Fruit fly (Drosophila melanogaster): ENCODE measurements at regions not wholly inside any gene's neighbourhood (a gene's known extent, or its start where the extent isn't known, plus 50 kb on each side); places are given as distances from the start of the nearest gene placed in this dataset.

DNA sequence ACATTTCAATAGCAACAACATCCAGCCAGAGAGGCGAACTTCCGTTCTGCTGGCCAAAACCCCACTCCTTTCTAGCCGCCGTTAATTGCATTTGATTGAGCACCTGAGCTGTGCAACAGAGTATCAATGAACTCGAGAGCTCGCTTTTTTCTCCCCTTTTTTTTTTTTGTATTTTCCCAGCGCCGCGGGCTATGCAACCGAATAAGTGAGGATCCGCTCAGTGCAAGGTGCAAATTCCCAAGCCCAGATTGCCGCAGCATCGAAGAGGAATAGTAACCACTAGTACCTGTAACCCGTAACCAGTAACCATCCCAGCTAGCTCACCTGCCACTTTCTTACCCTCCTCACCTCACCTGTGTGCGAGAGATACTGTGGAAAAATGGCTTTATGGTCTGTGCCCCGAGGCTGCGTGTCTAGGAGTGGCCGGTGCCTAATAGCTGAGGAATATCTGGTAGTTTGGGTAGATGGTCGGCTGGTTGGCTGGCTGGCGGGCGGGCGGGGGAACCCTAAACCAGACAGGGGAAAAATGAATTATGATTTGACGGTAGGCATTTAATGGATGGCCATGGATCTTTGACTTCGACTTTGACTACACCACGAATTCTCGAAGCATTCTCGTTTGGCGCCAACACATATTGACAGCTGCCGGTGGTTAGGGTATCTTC lies 62.6 kb downstream of the Or67d start:
- no peak for TF ChIP-seq Jra (GFP tag; optimal IDR thresholded peaks at IDR 0.05)
- no peak for TF ChIP-seq HLH106 (tag; optimal IDR thresholded peaks at IDR 0.05)
- TF ChIP-seq Mio (GFP tag; optimal IDR thresholded peaks at IDR 0.05): no peak
- TF ChIP-seq usp (GFP tag; optimal IDR thresholded peaks at IDR 0.05): no peak
- no peak for TF ChIP-seq Hr83 (GFP tag; optimal IDR thresholded peaks at IDR 0.05; ENCODE audit: poor library complexity, severe bottlenecking)
- TF ChIP-seq Hr78 (GFP tag; optimal IDR thresholded peaks at IDR 0.05): no peak
- TF ChIP-seq br (GFP tag; optimal IDR thresholded peaks at IDR 0.05): no peak
- no peak for TF ChIP-seq CG9705 (GFP tag; optimal IDR thresholded peaks at IDR 0.05)
- TF ChIP-seq pan (optimal IDR thresholded peaks at IDR 0.05): no peak
- no peak for TF ChIP-seq GATAd (GFP tag; optimal IDR thresholded peaks at IDR 0.05)

DNA sequence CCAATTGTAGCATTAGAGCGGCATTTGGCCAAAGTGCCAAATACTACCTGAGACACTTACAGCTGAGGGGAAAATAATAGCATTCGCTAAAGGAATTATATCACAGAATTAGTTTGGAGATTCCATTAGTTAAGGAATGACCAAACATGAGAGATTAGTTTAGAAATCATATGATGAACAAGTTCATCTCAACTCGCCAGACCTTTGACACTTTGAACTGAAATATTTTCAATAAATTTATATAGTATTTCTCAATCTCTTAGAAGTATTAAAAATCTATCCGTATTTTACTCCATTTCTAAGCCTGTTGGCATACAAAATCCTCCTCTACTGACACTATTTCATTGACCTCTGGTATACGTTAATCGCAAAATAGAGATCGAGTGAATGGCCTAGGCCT lies 64.6 kb downstream of the Or67d start:
- no peak for TF ChIP-seq dl (GFP tag; optimal IDR thresholded peaks at IDR 0.05; ENCODE audit: insufficient read depth in 1 of 2, partially characterized antibody in 2 of 2)
- TF ChIP-seq jim (GFP tag; optimal IDR thresholded peaks at IDR 0.05): no peak
- no peak for TF ChIP-seq sage (GFP tag; optimal IDR thresholded peaks at IDR 0.05)
- TF ChIP-seq CG9705 (GFP tag; optimal IDR thresholded peaks at IDR 0.05): no peak
- TF ChIP-seq HLH106 (tag; optimal IDR thresholded peaks at IDR 0.05): no peak
- TF ChIP-seq dsf (GFP tag; optimal IDR thresholded peaks at IDR 0.05; ENCODE audit: borderline replicate concordance): no peak
- no peak for TF ChIP-seq Hr78 (GFP tag; optimal IDR thresholded peaks at IDR 0.05)
- no peak for TF ChIP-seq GATAd (GFP tag; optimal IDR thresholded peaks at IDR 0.05)
- TF ChIP-seq sv (GFP tag; optimal IDR thresholded peaks at IDR 0.05): no peak
- no peak for TF ChIP-seq CG32264 (GFP tag; optimal IDR thresholded peaks at IDR 0.05)
- TF ChIP-seq N (GFP tag; optimal IDR thresholded peaks at IDR 0.05): no peak
- TF ChIP-seq psq (GFP tag; optimal IDR thresholded peaks at IDR 0.05): no peak
- no peak for TF ChIP-seq fru (GFP tag; optimal IDR thresholded peaks at IDR 0.05)
- TF ChIP-seq rgr (GFP tag; optimal IDR thresholded peaks at IDR 0.05): no peak
- TF ChIP-seq lola (GFP tag; optimal IDR thresholded peaks at IDR 0.05): no peak
- TF ChIP-seq Hr83 (GFP tag; optimal IDR thresholded peaks at IDR 0.05; ENCODE audit: poor library complexity, severe bottlenecking): no peak

DNA sequence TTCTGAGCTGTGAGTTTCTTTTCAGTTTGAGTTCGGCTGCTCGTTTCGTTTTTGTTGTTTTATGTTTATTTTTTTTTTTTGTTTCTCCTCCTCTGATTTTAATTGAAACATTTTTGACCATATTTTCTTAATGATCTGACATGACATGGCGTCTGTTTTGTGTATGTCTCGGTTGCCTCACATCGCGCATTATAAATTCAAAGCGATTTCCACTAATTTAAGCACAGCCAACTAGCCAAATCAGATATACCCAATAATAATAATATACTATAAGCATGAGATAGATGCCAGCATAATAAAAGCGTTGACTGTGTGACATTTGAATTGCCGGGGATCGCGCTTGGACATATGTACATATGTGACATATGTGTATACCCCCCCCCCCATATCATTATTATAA lies 66.5 kb downstream of the Or67d start:
- TF ChIP-seq Dif (GFP tag; optimal IDR thresholded peaks at IDR 0.05; ENCODE audit: partially characterized antibody) (no peak), CG9705 (GFP tag; optimal IDR thresholded peaks at IDR 0.05) (no peak), Myc (optimal IDR thresholded peaks at IDR 0.05) (no peak), Vsx2 (GFP tag; optimal IDR thresholded peaks at IDR 0.05; ENCODE audit: partially characterized antibody) (no peak)

DNA sequence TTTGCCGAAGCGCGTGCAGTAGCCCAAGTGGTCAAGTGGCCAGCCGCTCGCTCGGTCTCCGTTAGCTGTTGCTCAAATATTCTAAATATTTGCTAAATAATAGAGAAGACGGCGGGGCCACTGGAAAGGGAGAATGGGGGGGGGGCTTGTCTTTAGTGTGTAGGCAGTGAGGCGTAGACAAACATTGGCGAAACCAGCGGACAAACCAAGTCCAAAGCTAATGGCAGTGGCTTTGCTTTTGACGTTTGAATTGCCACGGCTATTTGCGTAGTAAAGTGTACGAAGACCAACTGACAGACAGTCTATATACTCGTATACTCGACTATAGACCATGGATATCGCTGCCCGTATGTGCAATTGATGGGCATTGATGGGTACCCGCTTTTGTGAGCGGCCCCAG lies 68.7 kb downstream of the Or67d start:
- TF ChIP-seq Rel (GFP tag; optimal IDR thresholded peaks at IDR 0.05) (no peak), Rel (tag; optimal IDR thresholded peaks at IDR 0.05) (no peak), rgr (GFP tag; optimal IDR thresholded peaks at IDR 0.05) (no peak), Dfd (GFP tag; optimal IDR thresholded peaks at IDR 0.05) (no peak), jim (GFP tag; optimal IDR thresholded peaks at IDR 0.05) (no peak), dl (GFP tag; optimal IDR thresholded peaks at IDR 0.05; ENCODE audit: insufficient read depth in 1 of 2, partially characterized antibody in 2 of 2) (no peak), pan (optimal IDR thresholded peaks at IDR 0.05) (no peak), dmrt93B (GFP tag; optimal IDR thresholded peaks at IDR 0.05) (no peak), N (GFP tag; optimal IDR thresholded peaks at IDR 0.05) (no peak), HLH106 (tag; optimal IDR thresholded peaks at IDR 0.05) (no peak), usp (GFP tag; optimal IDR thresholded peaks at IDR 0.05) (no peak), Hr78 (GFP tag; optimal IDR thresholded peaks at IDR 0.05) (no peak)

DNA sequence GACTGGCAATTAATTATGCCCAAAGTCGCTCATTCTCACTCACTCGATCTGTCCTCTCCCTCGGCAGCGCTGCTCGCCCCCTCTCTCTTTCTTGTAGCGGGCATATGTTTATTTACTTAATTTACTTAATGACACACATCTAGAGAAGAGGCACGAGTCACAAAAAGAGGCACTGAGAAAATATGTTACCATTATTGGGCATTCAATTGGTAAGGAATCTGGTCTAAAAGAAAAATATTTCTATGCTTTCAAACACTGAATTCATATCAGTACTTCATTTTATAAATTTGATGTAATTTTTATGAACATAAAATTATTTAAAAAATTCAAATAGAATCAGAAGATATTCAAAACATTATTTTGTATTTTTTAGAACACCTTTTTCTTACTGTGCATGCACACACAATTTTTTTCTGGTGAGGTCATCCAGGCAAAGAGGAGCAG lies 68.6 kb upstream of the CG12362 start:
- TF ChIP-seq OdsH (GFP tag; optimal IDR thresholded peaks at IDR 0.05) (no peak), foxo (GFP tag; optimal IDR thresholded peaks at IDR 0.05) (no peak)

DNA sequence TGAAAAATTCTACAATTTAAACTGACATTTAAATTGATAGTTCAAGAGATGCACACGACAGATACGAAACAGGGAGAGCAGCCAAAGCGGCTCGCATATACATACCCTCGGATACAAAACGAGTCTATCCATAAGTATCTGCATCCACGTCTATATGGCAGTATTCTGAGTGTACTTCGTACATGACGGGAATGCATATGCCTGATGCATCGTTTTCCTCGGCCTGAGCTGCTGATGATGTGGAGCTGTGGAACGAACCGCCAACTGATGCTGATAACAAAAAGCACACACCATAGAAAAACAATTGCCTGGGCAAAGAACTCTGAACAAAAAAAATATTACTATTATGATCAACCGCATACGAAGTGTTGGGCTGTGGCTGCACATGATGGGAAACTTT lies 63.4 kb upstream of the CG12362 start:
- TF ChIP-seq Dif (GFP tag; optimal IDR thresholded peaks at IDR 0.05; ENCODE audit: partially characterized antibody): no peak
- TF ChIP-seq dl (GFP tag; optimal IDR thresholded peaks at IDR 0.05; ENCODE audit: insufficient read depth in 1 of 2, partially characterized antibody in 2 of 2): no peak
- no peak for TF ChIP-seq psq (GFP tag; optimal IDR thresholded peaks at IDR 0.05)

Data from whole organism, wandering third instar larva.